Worm (Caenorhabditis elegans) whole organism, L1 larva: ENCODE results near the gene strd-1.

Experiments
- F16B12.6 ChIP-seq: fragments of 150-350 bp; optimal IDR thresholded peaks from 2 replicates; lab custom pipeline; 2014; ENCODE audit warnings: missing biosample characterization, missing genetic modification characterization
- aha-1 ChIP-seq: fragments of 150-350 bp; optimal IDR thresholded peaks from 2 replicates; lab custom pipeline; 2014; ENCODE audit warnings: missing biosample characterization, missing genetic modification characterization
- ceh-8 ChIP-seq: fragments of 200-800 bp; sonication (Bioruptor generic); optimal IDR thresholded peaks from 2 replicates; lab custom pipeline; 2018; ENCODE audit warnings: mild to moderate bottlenecking, missing genetic modification characterization, moderate library complexity, missing compliant biosample characterization
- dsc-1 ChIP-seq: sonication (generic microtip); optimal IDR thresholded peaks from 2 replicates; lab custom pipeline; 2016; ENCODE audit warnings: mild to moderate bottlenecking, missing genetic modification characterization, missing compliant biosample characterization
- egl-27 ChIP-seq, 2 experiments: fragments of 150-350 bp in 1 of 2; sonication (generic microtip); optimal IDR thresholded peaks; 3 replicates each; lab custom pipeline; 2017 to 2018; ENCODE audit warnings: missing biosample characterization in 2 of 2, missing genetic modification characterization in 2 of 2, missing genetic modification reagents in 2 of 2
- grh-1 ChIP-seq: fragments of 200-800 bp; sonication (Bioruptor generic); IDR thresholded peaks from 2 replicates; pipeline ENCODE4 v1.3.6; 2022; ENCODE audit warnings: missing genetic modification reagents, missing genetic modification characterization, missing compliant biosample characterization
- hlh-17 ChIP-seq: fragments of 200-800 bp; sonication (Bioruptor generic); optimal IDR thresholded peaks from 2 replicates; lab custom pipeline; 2018; ENCODE audit warnings: missing genetic modification characterization, mild to moderate bottlenecking, missing compliant biosample characterization, moderate library complexity, borderline replicate concordance
- lsy-2 ChIP-seq, 2 experiments: fragments of 150-350 bp; optimal IDR thresholded peaks; 2 replicates each; lab custom pipeline; 2014; ENCODE audit warnings: missing biosample characterization in 2 of 2, missing genetic modification characterization in 2 of 2
- mep-1 ChIP-seq: fragments of 150-350 bp; optimal IDR thresholded peaks from 2 replicates; lab custom pipeline; 2014; ENCODE audit warnings: missing biosample characterization, missing genetic modification characterization
- nhr-19 ChIP-seq: fragments of 200-800 bp; sonication (Bioruptor generic); conservative IDR thresholded peaks from 2 replicates; pipeline ENCODE4 v1.3.6; 2022; ENCODE audit warnings: missing genetic modification characterization, missing compliant biosample characterization
- nhr-84 ChIP-seq: sonication (generic microtip); optimal IDR thresholded peaks from 2 replicates; lab custom pipeline; 2017; ENCODE audit warnings: missing biosample characterization, missing genetic modification characterization
- pqm-1 ChIP-seq: sonication (generic microtip); optimal IDR thresholded peaks from 3 replicates; lab custom pipeline; 2017; ENCODE audit warnings: missing biosample characterization, missing genetic modification characterization
- swsn-7 ChIP-seq: sonication (generic microtip); optimal IDR thresholded peaks from 2 replicates; lab custom pipeline; 2016; ENCODE audit warnings: missing genetic modification characterization, missing compliant biosample characterization
- zag-1 ChIP-seq: fragments of 150-350 bp; optimal IDR thresholded peaks from 2 replicates; lab custom pipeline; 2014; ENCODE audit warnings: missing biosample characterization, missing genetic modification characterization

strd-1 gene

DNA sequence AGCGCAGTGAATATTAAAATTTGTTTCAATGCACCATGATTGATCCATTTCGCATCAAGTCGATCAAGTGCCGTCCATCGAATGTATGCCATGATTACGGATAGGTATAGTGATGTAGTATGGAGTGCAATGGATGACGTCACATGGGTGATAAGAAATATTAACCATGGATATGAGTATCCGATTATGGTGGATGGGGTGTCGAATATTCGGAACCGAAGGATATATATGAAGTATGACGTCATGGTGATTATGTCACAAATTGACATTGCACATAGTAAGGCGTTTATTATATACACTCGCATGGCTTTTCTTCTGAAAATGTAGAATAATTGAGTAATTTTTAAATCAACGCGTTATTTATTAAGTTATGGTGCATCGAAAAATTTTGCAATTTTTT is 46.8 kb downstream of the strd-1 start:
- TF ChIP-seq ceh-8 (no peak), aha-1 (no peak), egl-27 (tag; optimal IDR thresholded peaks at IDR 0.05; lab: Kevin White, UChicago) (no peak), F16B12.6 (tag; lab: Kevin White, UChicago) (no peak), lsy-2 (tag; optimal IDR thresholded peaks at IDR 0.05; lab: Kevin White, UChicago) (no peak), swsn-7 (tag; lab: Kevin White, UChicago) (no peak), dsc-1 (tag; lab: Kevin White, UChicago) (no peak), nhr-19 (no peak), zag-1 (tag; lab: Kevin White, UChicago) (no peak)

DNA sequence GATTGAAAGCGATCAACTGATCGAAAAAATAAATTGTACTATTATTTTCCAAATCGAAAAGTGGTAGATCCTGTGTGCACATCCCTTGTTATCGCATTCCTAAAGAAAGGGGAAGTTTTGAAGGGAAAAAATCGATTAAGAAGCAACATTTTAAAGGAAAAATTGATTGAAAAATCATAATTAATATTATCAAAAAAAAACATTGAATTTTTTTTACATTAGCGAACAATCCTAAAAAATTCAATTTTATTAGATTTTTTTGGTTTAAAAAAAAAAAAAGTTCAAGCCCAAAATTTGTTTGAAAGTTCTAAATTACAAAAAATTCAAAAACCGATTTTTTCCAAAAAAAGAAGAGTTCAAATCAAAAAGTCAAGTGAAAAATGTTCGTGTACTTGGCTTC is 47.9 kb downstream of the strd-1 start, which contains the start of gene dmsr-5:
Gene dmsr-5 (minus strand): TSS at position 101 of the 400 bp plus-strand sequence.
- no peak for TF ChIP-seq grh-1 (GFP tag; lab: Robert Waterston, UW)
- no peak for TF ChIP-seq nhr-84
- TF ChIP-seq ceh-8: no peak
- no peak for TF ChIP-seq mep-1 (tag; lab: Kevin White, UChicago)
- TF ChIP-seq hlh-17 (GFP tag; lab: Kevin White, UChicago): no peak
- TF ChIP-seq pqm-1 (tag; lab: Kevin White, UChicago): no peak
